Worm (Caenorhabditis elegans) whole organism, L2 larva: ENCODE data around the gene C08F11.10.
A peak's percentile ranks its signal among the peaks of the same experiment; 100 is the strongest.

ENCODE experiments used
- C34F6.9 ChIP-seq: fragments of 150-350 bp; optimal IDR thresholded peaks from 2 replicates; lab custom pipeline; 2014; ENCODE audit warnings: missing biosample characterization, missing genetic modification characterization
- F13H6.1 ChIP-seq: sonication (generic microtip); optimal IDR thresholded peaks from 2 replicates; lab custom pipeline; 2016; ENCODE audit warnings: missing genetic modification characterization, missing compliant biosample characterization
- R02D3.7 ChIP-seq: fragments of 150-350 bp; optimal IDR thresholded peaks from 2 replicates; lab custom pipeline; 2014; ENCODE audit warnings: missing biosample characterization, missing genetic modification characterization
- Y55F3AM.14 ChIP-seq: fragments of 200-800 bp; sonication (Bioruptor generic); optimal IDR thresholded peaks from 2 replicates; lab custom pipeline; 2018; ENCODE audit warnings: mild to moderate bottlenecking, missing genetic modification characterization, missing compliant biosample characterization
- ZK546.5 ChIP-seq: sonication (generic microtip); optimal IDR thresholded peaks from 2 replicates; lab custom pipeline; 2017; ENCODE audit warnings: missing biosample characterization, missing genetic modification characterization
- alr-1 ChIP-seq: fragments of 150-350 bp; optimal IDR thresholded peaks from 2 replicates; lab custom pipeline; 2014; ENCODE audit warnings: missing biosample characterization, missing genetic modification characterization
- aly-2 ChIP-seq: fragments of 150-350 bp; optimal IDR thresholded peaks from 2 replicates; lab custom pipeline; 2014; ENCODE audit warnings: missing biosample characterization, missing genetic modification characterization
- ama-1 ChIP-seq: fragments of 150-350 bp; optimal IDR thresholded peaks from 2 replicates; lab custom pipeline; 2018; ENCODE audit warnings: inconsistent platforms
- blmp-1 ChIP-seq: sonication (generic microtip); optimal IDR thresholded peaks from 2 replicates; lab custom pipeline; 2017; ENCODE audit warnings: missing genetic modification characterization, mild to moderate bottlenecking, missing compliant biosample characterization, antibody characterized with exemption, moderate library complexity; ENCODE audit not compliant: insufficient read depth
- ceh-82 ChIP-seq: fragments of 150-350 bp; optimal IDR thresholded peaks from 2 replicates; lab custom pipeline; 2014; ENCODE audit warnings: missing biosample characterization, missing genetic modification characterization
- crh-2 ChIP-seq: sonication (generic microtip); optimal IDR thresholded peaks from 2 replicates; lab custom pipeline; 2017; ENCODE audit warnings: missing biosample characterization, missing genetic modification characterization
- dmd-4 ChIP-seq: sonication (generic microtip); optimal IDR thresholded peaks from 2 replicates; lab custom pipeline; 2017; ENCODE audit warnings: missing biosample characterization, missing genetic modification characterization
- egl-27 ChIP-seq: sonication (generic microtip); optimal IDR thresholded peaks from 3 replicates; lab custom pipeline; 2017; ENCODE audit warnings: missing biosample characterization, missing genetic modification reagents, missing genetic modification characterization
- elt-1 ChIP-seq: fragments of 150-350 bp; optimal IDR thresholded peaks from 2 replicates; lab custom pipeline; 2014; ENCODE audit warnings: missing biosample characterization, missing genetic modification characterization
- elt-3 ChIP-seq: sonication (generic microtip); optimal IDR thresholded peaks from 2 replicates; lab custom pipeline; 2017; ENCODE audit warnings: missing biosample characterization, missing genetic modification characterization
- fos-1 ChIP-seq: fragments of 150-350 bp; optimal IDR thresholded peaks from 2 replicates; lab custom pipeline; 2014; ENCODE audit warnings: missing biosample characterization, missing genetic modification characterization
- lin-11 ChIP-seq: fragments of 150-350 bp; sonication (generic microtip); optimal IDR thresholded peaks from 2 replicates; lab custom pipeline; 2014; ENCODE audit warnings: missing biosample characterization, missing genetic modification characterization, inconsistent platforms, mixed read lengths
- lin-13 ChIP-seq: fragments of 150-350 bp; optimal IDR thresholded peaks from 2 replicates; lab custom pipeline; 2014; ENCODE audit warnings: missing biosample characterization, missing genetic modification reagents, missing genetic modification characterization
- lin-39 ChIP-seq: fragments of 150-350 bp; optimal IDR thresholded peaks from 2 replicates; lab custom pipeline; 2014; ENCODE audit warnings: missing biosample characterization, missing genetic modification reagents, missing genetic modification characterization
- lsy-2 ChIP-seq, 2 experiments: fragments of 150-350 bp in 1 of 2; sonication (generic microtip) in 1 of 2; optimal IDR thresholded peaks; 2 replicates each; lab custom pipeline; 2014 to 2017; ENCODE audit warnings: missing biosample characterization in 2 of 2, missing genetic modification characterization in 2 of 2
- mab-5 ChIP-seq: fragments of 150-350 bp; optimal IDR thresholded peaks from 2 replicates; lab custom pipeline; 2014; ENCODE audit warnings: missing biosample characterization, missing genetic modification characterization
- mbf-1 ChIP-seq: sonication (generic microtip); optimal IDR thresholded peaks from 2 replicates; lab custom pipeline; 2017; ENCODE audit warnings: missing biosample characterization, missing genetic modification characterization
- nhr-11 ChIP-seq: fragments of 150-350 bp; optimal IDR thresholded peaks from 2 replicates; lab custom pipeline; 2014; ENCODE audit warnings: missing biosample characterization, missing genetic modification characterization
- nhr-12 ChIP-seq: fragments of 150-350 bp; optimal IDR thresholded peaks from 2 replicates; lab custom pipeline; 2014; ENCODE audit warnings: missing biosample characterization, missing genetic modification characterization
- nhr-129 ChIP-seq: fragments of 150-350 bp; optimal IDR thresholded peaks from 2 replicates; lab custom pipeline; 2014; ENCODE audit warnings: missing biosample characterization, missing genetic modification characterization
- nhr-21 ChIP-seq: fragments of 150-350 bp; optimal IDR thresholded peaks from 2 replicates; lab custom pipeline; 2014; ENCODE audit warnings: missing biosample characterization, missing genetic modification characterization
- nhr-23 ChIP-seq: fragments of 150-350 bp; optimal IDR thresholded peaks from 2 replicates; lab custom pipeline; 2014; ENCODE audit warnings: missing biosample characterization, missing genetic modification reagents, missing genetic modification characterization
- nhr-237 ChIP-seq: fragments of 150-350 bp; optimal IDR thresholded peaks from 2 replicates; lab custom pipeline; 2014; ENCODE audit warnings: missing biosample characterization, missing genetic modification characterization
- nhr-25 ChIP-seq: fragments of 150-350 bp; sonication (generic microtip); optimal IDR thresholded peaks from 3 replicates; lab custom pipeline; 2014; ENCODE audit warnings: missing biosample characterization, missing genetic modification characterization
- nhr-6 ChIP-seq: fragments of 150-350 bp; optimal IDR thresholded peaks from 2 replicates; lab custom pipeline; 2014; ENCODE audit warnings: missing biosample characterization, missing genetic modification characterization
- peb-1 ChIP-seq: fragments of 150-350 bp; optimal IDR thresholded peaks from 2 replicates; lab custom pipeline; 2014; ENCODE audit warnings: missing biosample characterization, missing genetic modification characterization
- sem-4 ChIP-seq: fragments of 150-350 bp; optimal IDR thresholded peaks from 2 replicates; lab custom pipeline; 2014; ENCODE audit warnings: missing biosample characterization, missing genetic modification reagents, missing genetic modification characterization
- skn-1 ChIP-seq: sonication (generic microtip); optimal IDR thresholded peaks from 2 replicates; lab custom pipeline; 2017; ENCODE audit warnings: missing biosample characterization, missing genetic modification characterization
- sma-9 ChIP-seq, 2 experiments: fragments of 150-350 bp in 1 of 2; sonication (generic microtip) in 1 of 2; optimal IDR thresholded peaks; 2 replicates each; lab custom pipeline; 2014 to 2016; ENCODE audit warnings: missing genetic modification characterization in 2 of 2, mild to moderate bottlenecking in 1 of 2, missing biosample characterization in 1 of 2, missing compliant biosample characterization in 1 of 2, missing genetic modification reagents in 1 of 2, moderate library complexity in 1 of 2
- snpc-4 ChIP-seq: fragments of 150-350 bp; optimal IDR thresholded peaks from 2 replicates; lab custom pipeline; 2014; ENCODE audit warnings: missing biosample characterization, missing genetic modification characterization
- unc-39 ChIP-seq: fragments of 150-350 bp; optimal IDR thresholded peaks from 2 replicates; lab custom pipeline; 2014; ENCODE audit warnings: missing biosample characterization, missing genetic modification characterization
- unc-55 ChIP-seq: fragments of 150-350 bp; sonication (generic microtip); optimal IDR thresholded peaks from 3 replicates; lab custom pipeline; 2014; ENCODE audit warnings: missing biosample characterization, missing genetic modification reagents, missing genetic modification characterization
- unc-62 ChIP-seq: fragments of 150-350 bp; optimal IDR thresholded peaks from 2 replicates; lab custom pipeline; 2014; ENCODE audit warnings: missing biosample characterization, missing genetic modification reagents, missing genetic modification characterization
- zag-1 ChIP-seq: fragments of 150-350 bp; optimal IDR thresholded peaks from 2 replicates; lab custom pipeline; 2014; ENCODE audit warnings: missing biosample characterization, missing genetic modification characterization
- ztf-1 ChIP-seq: fragments of 200-800 bp; sonication (Bioruptor generic); conservative IDR thresholded peaks from 2 replicates; pipeline ENCODE4 v1.3.6; 2022; ENCODE audit warnings: missing genetic modification characterization, missing compliant biosample characterization
- ztf-11 ChIP-seq: sonication (generic microtip); optimal IDR thresholded peaks from 2 replicates; lab custom pipeline; 2017; ENCODE audit warnings: missing biosample characterization, missing genetic modification characterization
- ztf-4 ChIP-seq: fragments of 150-350 bp; optimal IDR thresholded peaks from 2 replicates; lab custom pipeline; 2014; ENCODE audit warnings: missing biosample characterization, missing genetic modification characterization

The C08F11.10 gene

DNA sequence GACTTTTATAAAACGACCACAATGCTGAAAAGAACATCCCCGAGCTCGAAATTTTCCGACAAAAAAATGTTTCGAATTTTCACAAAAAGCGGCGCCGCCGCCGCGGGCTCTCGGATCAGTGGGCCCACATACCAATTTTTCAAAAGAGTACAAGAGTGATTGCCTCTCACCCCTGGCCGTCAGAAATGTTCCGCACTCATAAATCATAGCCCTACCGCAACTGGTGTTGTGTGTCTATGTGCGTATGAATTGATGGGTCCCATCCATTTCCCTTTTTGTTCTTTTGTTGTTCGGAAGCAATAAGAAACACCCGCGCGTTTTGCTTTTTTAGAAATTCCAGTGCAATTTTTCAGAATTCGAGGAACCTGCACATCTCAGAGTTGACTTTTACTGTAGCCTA is 45.6 kb upstream of the C08F11.10 start:
- TF ChIP-seq dmd-4 (tag; lab: Kevin White, UChicago) (no peak), mab-5 (tag; lab: Kevin White, UChicago) (peak; percentile 98), lin-11 (tag; lab: Kevin White, UChicago) (no peak), lin-39 (tag; lab: Kevin White, UChicago) (peak; percentile 72), unc-55 (GFP tag; lab: Kevin White, UChicago) (peak; percentile 27), unc-62 (GFP tag; lab: Kevin White, UChicago) (peak; percentile 89), lsy-2 (tag; optimal IDR thresholded peaks at IDR 0.05; lab: Kevin White, UChicago) (peak in 1 of 2 experiments; percentile 33)
- TF ChIP-seq, all 48 proteins: peak for 5

DNA sequence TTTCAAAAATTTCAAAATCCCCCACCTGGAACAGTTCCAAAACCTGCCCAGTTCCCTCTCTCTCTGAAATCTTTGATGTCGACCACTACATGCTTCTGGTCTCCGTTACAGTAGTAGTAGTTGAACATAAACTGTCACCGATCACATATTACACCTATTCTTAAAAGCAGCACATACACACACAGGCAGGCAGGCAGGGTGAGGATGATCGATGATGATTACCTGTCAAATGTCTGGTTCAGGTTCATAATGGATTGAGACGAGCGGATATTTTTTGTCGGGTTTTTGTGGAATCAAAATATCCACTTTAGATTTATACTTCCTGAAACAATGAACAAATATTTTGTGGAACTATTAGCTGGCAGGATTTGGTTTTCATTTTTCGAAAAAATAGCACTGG is 45.0 kb upstream of the C08F11.10 start:
- no peak for TF ChIP-seq nhr-6 (tag; lab: Kevin White, UChicago)
- no peak for TF ChIP-seq sma-9 (GFP tag; optimal IDR thresholded peaks at IDR 0.05; lab: Kevin White, UChicago)
- no peak for TF ChIP-seq sma-9 (tag; optimal IDR thresholded peaks at IDR 0.05; lab: Kevin White, UChicago)
- no peak for TF ChIP-seq zag-1 (tag; lab: Kevin White, UChicago)
- TF ChIP-seq snpc-4: no peak
- no peak for TF ChIP-seq ztf-11
- TF ChIP-seq R02D3.7 (tag; lab: Kevin White, UChicago): no peak
- TF ChIP-seq blmp-1 (tag; lab: Kevin White, UChicago): no peak
- no peak for TF ChIP-seq mab-5 (tag; lab: Kevin White, UChicago)
- TF ChIP-seq ama-1 (lab: Kevin White, UChicago): no peak

DNA sequence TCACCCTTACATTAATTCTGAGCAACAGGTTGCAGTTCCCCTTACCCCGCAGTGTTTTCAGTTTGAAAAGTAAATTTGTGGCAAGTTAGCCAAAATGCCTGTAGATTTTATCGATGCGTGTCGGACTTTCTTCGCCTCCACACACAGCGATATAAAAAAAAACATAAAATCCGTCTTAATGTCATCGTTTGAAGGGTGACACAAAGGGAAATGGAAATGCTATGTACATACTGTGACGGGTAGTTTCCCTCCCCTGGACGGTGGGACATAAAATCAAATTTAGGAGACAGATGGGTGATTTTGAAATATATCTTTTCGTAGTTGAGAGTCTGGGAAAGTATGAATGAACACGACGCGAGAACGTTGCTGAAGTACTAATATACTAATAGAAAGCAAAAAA is 43.5 kb upstream of the C08F11.10 start:
- TF ChIP-seq nhr-237 (tag; lab: Kevin White, UChicago) (no peak), zag-1 (tag; lab: Kevin White, UChicago) (no peak), nhr-129 (tag; lab: Kevin White, UChicago) (peak; percentile 38), nhr-25 (tag; lab: Kevin White, UChicago) (peak; percentile 10)

DNA sequence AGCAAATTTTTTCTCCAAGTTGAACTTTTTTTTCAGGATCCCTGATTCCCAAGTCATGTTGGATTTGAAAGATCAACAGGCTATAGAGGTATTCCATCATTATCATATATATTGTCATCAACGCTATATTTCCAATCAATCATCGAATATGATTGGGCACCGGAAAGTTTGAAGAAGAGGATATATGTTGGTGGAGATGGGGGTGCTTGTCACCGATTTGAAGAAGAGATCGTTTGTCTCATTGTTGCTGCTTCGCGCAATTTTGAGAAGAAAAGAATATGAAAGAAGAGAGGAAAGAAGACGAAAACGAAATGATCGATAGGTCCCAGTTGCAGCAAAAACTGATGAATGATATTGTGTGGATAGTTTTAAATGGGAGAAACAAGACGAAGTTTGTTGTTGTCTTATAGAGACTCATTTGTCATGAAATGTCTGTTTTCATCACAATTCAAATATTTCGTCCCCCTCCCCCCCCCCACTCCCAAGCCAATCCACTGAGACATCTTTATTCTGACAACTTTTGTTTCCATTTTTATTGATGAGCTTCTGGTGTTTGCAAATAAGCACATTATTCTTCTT is 40.4 kb upstream of the C08F11.10 start, which contains the start of gene T23G4.2:
TSS of gene T23G4.2 (minus strand) at position 255 of the 579 bp plus-strand sequence.
- TF ChIP-seq lin-39 (tag; lab: Kevin White, UChicago): no peak
- TF ChIP-seq nhr-12 (tag; lab: Kevin White, UChicago): no peak
- TF ChIP-seq lin-11 (tag; lab: Kevin White, UChicago): no peak
- TF ChIP-seq ztf-4 (tag; lab: Kevin White, UChicago): no peak
- no peak for TF ChIP-seq ZK546.5 (tag; lab: Kevin White, UChicago)
- TF ChIP-seq ztf-1: no peak
- TF ChIP-seq aly-2 (tag; lab: Kevin White, UChicago): no peak
- no peak for TF ChIP-seq Y55F3AM.14 (GFP tag; lab: Kevin White, UChicago)
- no peak for TF ChIP-seq lin-13
- TF ChIP-seq unc-62 (GFP tag; lab: Kevin White, UChicago): peak; percentile 41
- no peak for TF ChIP-seq peb-1 (tag; lab: Kevin White, UChicago)
- no peak for TF ChIP-seq F13H6.1
- TF ChIP-seq sem-4 (tag; lab: Kevin White, UChicago): no peak
- no peak for TF ChIP-seq ama-1 (lab: Kevin White, UChicago)
- TF ChIP-seq ztf-11: no peak
- TF ChIP-seq zag-1 (tag; lab: Kevin White, UChicago): peak; percentile 11
- TF ChIP-seq nhr-11: no peak
- TF ChIP-seq mbf-1 (tag; lab: Kevin White, UChicago): no peak
- no peak for TF ChIP-seq elt-3 (tag; lab: Kevin White, UChicago)
- TF ChIP-seq elt-1 (tag; lab: Kevin White, UChicago): no peak
- no peak for TF ChIP-seq skn-1 (tag; lab: Kevin White, UChicago)
- peak; percentile 27 for TF ChIP-seq nhr-129 (tag; lab: Kevin White, UChicago)
- no peak for TF ChIP-seq snpc-4
- no peak for TF ChIP-seq nhr-21 (tag; lab: Kevin White, UChicago)
- TF ChIP-seq blmp-1 (tag; lab: Kevin White, UChicago): no peak
- TF ChIP-seq C34F6.9 (tag; lab: Kevin White, UChicago): no peak
- no peak for TF ChIP-seq dmd-4 (tag; lab: Kevin White, UChicago)
- no peak for TF ChIP-seq lsy-2 (tag; optimal IDR thresholded peaks at IDR 0.05; lab: Kevin White, UChicago)
- no peak for TF ChIP-seq alr-1 (tag; lab: Kevin White, UChicago)
- TF ChIP-seq fos-1 (tag; lab: Kevin White, UChicago): no peak
- TF ChIP-seq R02D3.7 (tag; lab: Kevin White, UChicago): no peak
- TF ChIP-seq nhr-23 (tag; lab: Kevin White, UChicago): no peak
- peak; percentile 89 for TF ChIP-seq mab-5 (tag; lab: Kevin White, UChicago)
- no peak for TF ChIP-seq unc-39 (tag; lab: Kevin White, UChicago)
- TF ChIP-seq crh-2: peak; percentile 2
- TF ChIP-seq egl-27: no peak
- no peak for TF ChIP-seq ceh-82 (tag; lab: Kevin White, UChicago)
- TF ChIP-seq unc-55 (GFP tag; lab: Kevin White, UChicago): no peak
- no peak for TF ChIP-seq nhr-6 (tag; lab: Kevin White, UChicago)
